Worm (Caenorhabditis elegans) whole organism, mixed stage, embryonic: Measurements from ENCODE around the gene let-4.
"Not testable (repeated sequence)": the region's sequence is repeated elsewhere in the genome, so short reads cannot be mapped to it uniquely, and the experiment has no call there.

Experiments used
- ces-1 ChIP-seq: fragments of 150-350 bp; optimal IDR thresholded peaks from 2 replicates; lab custom pipeline; 2014; ENCODE audit warnings: missing biosample characterization, missing genetic modification reagents, missing genetic modification characterization
- elt-1 ChIP-seq: sonication (generic microtip); optimal IDR thresholded peaks from 2 replicates; lab custom pipeline; 2017; ENCODE audit warnings: missing genetic modification characterization, mild to moderate bottlenecking, missing compliant biosample characterization, antibody characterized with exemption, moderate library complexity, borderline replicate concordance; ENCODE audit not compliant: insufficient read depth
- elt-3 ChIP-seq: fragments of 150-350 bp; optimal IDR thresholded peaks from 2 replicates; lab custom pipeline; 2014; ENCODE audit warnings: missing biosample characterization, missing genetic modification characterization
- lin-13 ChIP-seq: fragments of 150-350 bp; optimal IDR thresholded peaks from 2 replicates; lab custom pipeline; 2014; ENCODE audit warnings: missing biosample characterization, missing genetic modification characterization
- nhr-237 ChIP-seq: fragments of 150-350 bp; optimal IDR thresholded peaks from 2 replicates; lab custom pipeline; 2014; ENCODE audit warnings: missing biosample characterization, missing genetic modification characterization
- nhr-76 ChIP-seq: sonication (generic microtip); optimal IDR thresholded peaks from 2 replicates; lab custom pipeline; 2017; ENCODE audit warnings: missing biosample characterization, missing genetic modification characterization
- sem-2 ChIP-seq: fragments of 200-800 bp; sonication (Bioruptor generic); optimal IDR thresholded peaks from 2 replicates; lab custom pipeline; 2018; ENCODE audit warnings: mild to moderate bottlenecking, missing genetic modification characterization, missing compliant biosample characterization
- snpc-4 ChIP-seq: fragments of 150-350 bp; optimal IDR thresholded peaks from 2 replicates; lab custom pipeline; 2014; ENCODE audit warnings: missing biosample characterization, missing genetic modification characterization
- unc-120 ChIP-seq: sonication (generic microtip); optimal IDR thresholded peaks from 2 replicates; lab custom pipeline; 2017; ENCODE audit warnings: missing genetic modification characterization, missing compliant biosample characterization; ENCODE audit not compliant: poor library complexity, severe bottlenecking
- unc-39 ChIP-seq: fragments of 150-350 bp; optimal IDR thresholded peaks from 2 replicates; lab custom pipeline; 2014; ENCODE audit warnings: missing biosample characterization, missing genetic modification characterization
- unc-62 ChIP-seq: fragments of 150-350 bp; optimal IDR thresholded peaks from 2 replicates; lab custom pipeline; 2014; ENCODE audit warnings: missing biosample characterization, missing genetic modification reagents, missing genetic modification characterization
- ztf-11 ChIP-seq: fragments of 150-350 bp; optimal IDR thresholded peaks from 2 replicates; lab custom pipeline; 2014; ENCODE audit warnings: missing biosample characterization, missing genetic modification characterization

- not testable (repeated sequence) for TF ChIP-seq nhr-76; nhr-237 (tag; lab: Kevin White, UChicago); sem-2; ztf-11 (tag; lab: Kevin White, UChicago); unc-39 (tag; lab: Kevin White, UChicago); unc-62 (GFP tag; lab: Kevin White, UChicago); elt-3 (tag; lab: Kevin White, UChicago); ces-1 (GFP tag; lab: Kevin White, UChicago); unc-120 (tag; lab: Kevin White, UChicago); snpc-4 (tag; lab: Kevin White, UChicago); elt-1; lin-13 (tag; lab: Kevin White, UChicago)
These were observed 49.3 kb upstream of the let-4 start, which contains the start of gene nspc-19 for ce11 chrX:14528399-14528798.
